Fruit fly (Drosophila melanogaster) whole organism, wandering third instar larva: ENCODE data around the gene CG5078.

Experiments used
- CG32264 ChIP-seq: fragments of 200-800 bp; sonication (Bioruptor generic); optimal IDR thresholded peaks from 2 replicates; lab custom pipeline; 2016; ENCODE audit warnings: missing biosample characterization, missing genetic modification characterization
- Hnf4 ChIP-seq: fragments of 200-800 bp; sonication (Bioruptor generic); optimal IDR thresholded peaks from 2 replicates; lab custom pipeline; 2016; ENCODE audit warnings: missing biosample characterization, mild to moderate bottlenecking, missing genetic modification characterization
- Myc ChIP-seq: fragments of >200 bp; optimal IDR thresholded peaks from 2 replicates; lab custom pipeline; 2017
- OdsH ChIP-seq: fragments of 200-800 bp; sonication (Bioruptor generic); optimal IDR thresholded peaks from 2 replicates; lab custom pipeline; 2016; ENCODE audit warnings: missing biosample characterization, mild to moderate bottlenecking, missing genetic modification characterization
- h ChIP-seq: fragments of 200-800 bp; sonication (Bioruptor generic); optimal IDR thresholded peaks from 3 replicates; lab custom pipeline; 2016; ENCODE audit warnings: missing biosample characterization, mild to moderate bottlenecking, missing genetic modification characterization
- jim ChIP-seq: fragments of 175-275, 200-325 bp; sonication (Bioruptor generic); optimal IDR thresholded peaks from 2 replicates; lab custom pipeline; 2016; ENCODE audit warnings: missing biosample characterization, mild to moderate bottlenecking, missing genetic modification characterization
- pan ChIP-seq: fragments of >200 bp; optimal IDR thresholded peaks from 2 replicates; lab custom pipeline; 2017
- usp ChIP-seq: fragments of >200 bp; optimal IDR thresholded peaks from 2 replicates; lab custom pipeline; 2017; ENCODE audit warnings: missing biosample characterization, missing genetic modification characterization

- TF ChIP-seq pan (lab: Kevin White, UChicago) (no peak), OdsH (GFP tag; lab: Kevin White, UChicago) (no peak), usp (GFP tag; lab: Kevin White, UChicago) (no peak), Myc (no peak), CG32264 (GFP tag; lab: Kevin White, UChicago) (no peak), h (GFP tag; lab: Kevin White, UChicago) (no peak), Hnf4 (GFP tag; lab: Kevin White, UChicago) (no peak), jim (GFP tag; lab: Kevin White, UChicago) (no peak)
Observed at dm6 chr3L:20462391-20462790, 43.4 kb upstream of the CG5078 start.
